In genomic region chr3R:8668024-8668856, dm6 we compare ENCODE assay signal across 4 fruit fly cellular contexts.
TF ChIP-seq lines count a peak whose summit lies in the region.

No protein-coding gene starts in this region.

- TF ChIP-seq CTCF in whole organism, embryonic (GFP tag; optimal IDR thresholded peaks at IDR 0.05; lab: Kevin White, UChicago): no peak

TF ChIP-seq in whole organism, adult, 20 proteins besides CTCF, POLR2A, EP300 and RAD21:
- TF ChIP-seq CG12768 (GFP tag; optimal IDR thresholded peaks at IDR 0.05; lab: Kevin White, UChicago): peak; percentile 5
- peak; percentile 76 for TF ChIP-seq kay (GFP tag; lab: Kevin White, UChicago; ENCODE audit: borderline replicate concordance)
- TF ChIP-seq ovo (GFP tag; optimal IDR thresholded peaks at IDR 0.05; lab: Kevin White, UChicago): no peak
TF ChIP-seq in whole organism, adult: peak in this region for 2.

TF ChIP-seq in whole organism, embryonic, 481 proteins besides CTCF, POLR2A, EP300 and RAD21 (continues in another document):
- TF ChIP-seq CG10209 (GFP tag; optimal IDR thresholded peaks at IDR 0.05; lab: Kevin White, UChicago): no peak
- TF ChIP-seq CG1832 (GFP tag; optimal IDR thresholded peaks at IDR 0.05; lab: Kevin White, UChicago): no peak
- TF ChIP-seq CG11247 (GFP tag; IDR thresholded peaks at IDR 0.05; lab: Robert Waterston, UW): no peak
- TF ChIP-seq gcm (GFP tag; optimal IDR thresholded peaks at IDR 0.05; lab: Kevin White, UChicago): no peak
- TF ChIP-seq exex (tag; optimal IDR thresholded peaks at IDR 0.05; lab: Kevin White, UChicago): peak; percentile 93
- TF ChIP-seq unc-4 (GFP tag; IDR thresholded peaks at IDR 0.05; lab: Robert Waterston, UW; ENCODE audit: partially characterized antibody): peak; percentile 44; the same call in 1 of the 2 replicates
- TF ChIP-seq oc (tag; optimal IDR thresholded peaks at IDR 0.05; lab: Kevin White, UChicago): no peak
- TF ChIP-seq CG8388 (GFP tag; optimal IDR thresholded peaks at IDR 0.05; lab: Kevin White, UChicago): no peak
- no peak for TF ChIP-seq lov (optimal IDR thresholded peaks at IDR 0.05; lab: Kevin White, UChicago)
- no peak for TF ChIP-seq lov (GFP tag; IDR thresholded peaks at IDR 0.05; lab: Robert Waterston, UW)
- no peak for TF ChIP-seq CG10565 (GFP tag; optimal IDR thresholded peaks at IDR 0.05; lab: Kevin White, UChicago)
- TF ChIP-seq CG2712 (tag; optimal IDR thresholded peaks at IDR 0.05; lab: Kevin White, UChicago): no peak
- TF ChIP-seq mirr (GFP tag; optimal IDR thresholded peaks at IDR 0.05; lab: Kevin White, UChicago): peak; percentile 77
- no peak for TF ChIP-seq gsb (GFP tag; IDR thresholded peaks at IDR 0.05; lab: Robert Waterston, UW)
- no peak for TF ChIP-seq CG2120 (GFP tag; optimal IDR thresholded peaks at IDR 0.05; lab: Kevin White, UChicago)
- TF ChIP-seq shn (GFP tag; optimal IDR thresholded peaks at IDR 0.05; lab: Kevin White, UChicago): no peak
- no peak for TF ChIP-seq CG14710 (tag; optimal IDR thresholded peaks at IDR 0.05; lab: Kevin White, UChicago)
- TF ChIP-seq CG13296 (GFP tag; optimal IDR thresholded peaks at IDR 0.05; lab: Kevin White, UChicago): no peak
- TF ChIP-seq Hsf (GFP tag; optimal IDR thresholded peaks at IDR 0.05; lab: Kevin White, UChicago): no peak
- TF ChIP-seq Ravus (GFP tag; IDR thresholded peaks at IDR 0.05; lab: Robert Waterston, UW): no peak
- TF ChIP-seq esg (GFP tag; conservative IDR thresholded peaks at IDR 0.05; lab: Robert Waterston, UW): no peak
- TF ChIP-seq CG8765 (GFP tag; IDR thresholded peaks at IDR 0.05; lab: Robert Waterston, UW): no peak
- no peak for TF ChIP-seq onecut (GFP tag; IDR thresholded peaks at IDR 0.05; lab: Robert Waterston, UW)
- peak; percentile 89 for TF ChIP-seq CG7963 (GFP tag; IDR thresholded peaks at IDR 0.05; lab: Robert Waterston, UW; ENCODE audit: partially characterized antibody)
- TF ChIP-seq CG10543 (GFP tag; optimal IDR thresholded peaks at IDR 0.05; lab: Kevin White, UChicago): peak; percentile 1
- TF ChIP-seq MESR4 (GFP tag; optimal IDR thresholded peaks at IDR 0.05; lab: Kevin White, UChicago): no peak
- no peak for TF ChIP-seq CG17612 (GFP tag; IDR thresholded peaks at IDR 0.05; lab: Robert Waterston, UW)
- TF ChIP-seq CG18599 (GFP tag; optimal IDR thresholded peaks at IDR 0.05; lab: Kevin White, UChicago): no peak
- TF ChIP-seq gro (GFP tag; optimal IDR thresholded peaks at IDR 0.05; lab: Kevin White, UChicago): peak; percentile 17
- TF ChIP-seq CG11504 (tag; optimal IDR thresholded peaks at IDR 0.05; lab: Kevin White, UChicago): peak; percentile 7

TF ChIP-seq in whole organism, prepupa, 60 proteins besides CTCF, POLR2A, EP300 and RAD21:
- no peak for TF ChIP-seq CG8632 (GFP tag; optimal IDR thresholded peaks at IDR 0.05; lab: Kevin White, UChicago)
- TF ChIP-seq Eip93F (GFP tag; optimal IDR thresholded peaks at IDR 0.05; lab: Kevin White, UChicago): peak; percentile 3
- TF ChIP-seq vri (GFP tag; optimal IDR thresholded peaks at IDR 0.05; lab: Kevin White, UChicago): peak; percentile 81
- TF ChIP-seq CG8119 (GFP tag; IDR thresholded peaks at IDR 0.05; lab: Robert Waterston, UW): no peak
- peak; percentile 65 for TF ChIP-seq Eip78C (GFP tag; lab: Kevin White, UChicago)
- TF ChIP-seq CG10631 (GFP tag; optimal IDR thresholded peaks at IDR 0.05; lab: Kevin White, UChicago): no peak
- no peak for TF ChIP-seq topi (GFP tag; optimal IDR thresholded peaks at IDR 0.05; lab: Kevin White, UChicago)
- TF ChIP-seq spab (GFP tag; optimal IDR thresholded peaks at IDR 0.05; lab: Kevin White, UChicago): no peak
- peak; percentile 63 for TF ChIP-seq svp (GFP tag; lab: Kevin White, UChicago)
TF ChIP-seq in whole organism, prepupa: peak in this region for 4.

TF ChIP-seq in whole organism, pupa, 21 proteins besides CTCF, POLR2A, EP300 and RAD21:
- TF ChIP-seq Ets98B (GFP tag; IDR thresholded peaks at IDR 0.05; lab: Robert Waterston, UW): 0 out of 2 replicates have a peak, but pooled peaks have one; percentile 3
- peak; percentile 28 for TF ChIP-seq EcR (GFP tag; optimal IDR thresholded peaks at IDR 0.05; lab: Kevin White, UChicago)
- no peak for TF ChIP-seq CG10348 (GFP tag; IDR thresholded peaks at IDR 0.05; lab: Robert Waterston, UW)
- TF ChIP-seq Snoo (tag; optimal IDR thresholded peaks at IDR 0.05; lab: Kevin White, UChicago): no peak
- TF ChIP-seq CG9948 (tag; optimal IDR thresholded peaks at IDR 0.05; lab: Kevin White, UChicago): no peak
- no peak for TF ChIP-seq fd96Ca (GFP tag; IDR thresholded peaks at IDR 0.05; lab: Robert Waterston, UW)
- TF ChIP-seq CG32121 (GFP tag; IDR thresholded peaks at IDR 0.05; lab: Robert Waterston, UW): no peak
- TF ChIP-seq CG8159 (tag; optimal IDR thresholded peaks at IDR 0.05; lab: Kevin White, UChicago): no peak
- no peak for TF ChIP-seq Pif1B (GFP tag; optimal IDR thresholded peaks at IDR 0.05; lab: Kevin White, UChicago)
- TF ChIP-seq CG12605 (GFP tag; IDR thresholded peaks at IDR 0.05; lab: Robert Waterston, UW): no peak
- no peak for TF ChIP-seq CG17806 (tag; optimal IDR thresholded peaks at IDR 0.05; lab: Kevin White, UChicago)
- no peak for TF ChIP-seq CG4496 (GFP tag; IDR thresholded peaks at IDR 0.05; lab: Robert Waterston, UW)
- TF ChIP-seq CG8301 (tag; optimal IDR thresholded peaks at IDR 0.05; lab: Kevin White, UChicago): no peak
